Fruit fly (Drosophila melanogaster) whole organism, embryonic: Measurements from ENCODE around the gene CG34357.

ENCODE experiments used
- Bdp1 ChIP-seq: fragments of 200-800 bp; sonication (Bioruptor generic); optimal IDR thresholded peaks from 3 replicates; lab custom pipeline; 2016; ENCODE audit warnings: missing biosample characterization, missing genetic modification characterization
- CG10366 ChIP-seq: fragments of 200-800 bp; sonication (Bioruptor generic); IDR thresholded peaks from 2 replicates; pipeline ENCODE4 v1.3.6; 2022; ENCODE audit warnings: missing biosample characterization, missing genetic modification characterization
- CG11504 ChIP-seq: fragments of 200-800 bp; sonication (Bioruptor generic); optimal IDR thresholded peaks from 3 replicates; lab custom pipeline; 2019; ENCODE audit warnings: missing biosample characterization, mild to moderate bottlenecking, missing genetic modification characterization, moderate library complexity
- CG11560 ChIP-seq: fragments of 200-800 bp; sonication (Bioruptor generic); IDR thresholded peaks from 3 replicates; pipeline ENCODE4 v1.3.6; 2022; ENCODE audit warnings: missing biosample characterization, missing genetic modification characterization
- CG13624 ChIP-seq: fragments of 200-800 bp; sonication (Bioruptor generic); optimal IDR thresholded peaks from 2 replicates; lab custom pipeline; 2016; ENCODE audit warnings: missing biosample characterization, missing genetic modification characterization
- CG14014 ChIP-seq: fragments of 200-800 bp; sonication (Bioruptor generic); IDR thresholded peaks from 2 replicates; pipeline ENCODE4 v1.3.6; 2022; ENCODE audit warnings: missing biosample characterization, missing genetic modification characterization
- CG15011 ChIP-seq: fragments of 200-800 bp; sonication (Bioruptor generic); optimal IDR thresholded peaks from 3 replicates; lab custom pipeline; 2018; ENCODE audit warnings: missing biosample characterization, mild to moderate bottlenecking, missing genetic modification characterization
- CG17186 ChIP-seq: fragments of 200-800 bp; sonication (Bioruptor generic); optimal IDR thresholded peaks from 3 replicates; lab custom pipeline; 2017; ENCODE audit warnings: missing biosample characterization, missing genetic modification reagents, missing genetic modification characterization
- CG31224 ChIP-seq: fragments of 200-800 bp; sonication (Bioruptor generic); IDR thresholded peaks from 2 replicates; pipeline ENCODE4 v1.3.6; 2022; ENCODE audit warnings: missing biosample characterization, missing genetic modification characterization
- CG4360 ChIP-seq: fragments of 200-800 bp; sonication (Bioruptor generic); IDR thresholded peaks from 2 replicates; pipeline ENCODE4 v1.3.6; 2022; ENCODE audit warnings: missing biosample characterization, missing genetic modification characterization
- CG4707 ChIP-seq: fragments of 200-800 bp; sonication (Bioruptor generic); optimal IDR thresholded peaks from 2 replicates; lab custom pipeline; 2018; ENCODE audit warnings: missing biosample characterization, mild to moderate bottlenecking, missing genetic modification characterization, moderate library complexity
- CG6813 ChIP-seq: fragments of 200-800 bp; sonication (Bioruptor generic); optimal IDR thresholded peaks from 2 replicates; lab custom pipeline; 2017; ENCODE audit warnings: missing biosample characterization, missing genetic modification characterization, mild to moderate bottlenecking, moderate library complexity, missing genetic modification reagents
- CG7556 ChIP-seq: fragments of 200-800 bp; sonication (Bioruptor generic); optimal IDR thresholded peaks from 2 replicates; lab custom pipeline; 2017; ENCODE audit warnings: missing biosample characterization, mild to moderate bottlenecking, missing genetic modification characterization
- CG7839 ChIP-seq: fragments of 200-800 bp; sonication (Bioruptor generic); optimal IDR thresholded peaks from 3 replicates; lab custom pipeline; 2018; ENCODE audit warnings: missing biosample characterization, mild to moderate bottlenecking, missing genetic modification characterization, moderate library complexity
- CG7928 ChIP-seq: fragments of 200-800 bp; sonication (Bioruptor generic); optimal IDR thresholded peaks from 2 replicates; lab custom pipeline; 2017; ENCODE audit warnings: missing biosample characterization, mild to moderate bottlenecking, missing genetic modification characterization
- CG8924 ChIP-seq: fragments of 200-800 bp; optimal IDR thresholded peaks from 3 replicates; lab custom pipeline; 2019; ENCODE audit warnings: missing biosample characterization, mild to moderate bottlenecking, missing genetic modification characterization, moderate library complexity
- CG9797 ChIP-seq: fragments of 200-800 bp; sonication (Bioruptor generic); optimal IDR thresholded peaks from 3 replicates; lab custom pipeline; 2018; ENCODE audit warnings: missing biosample characterization, mild to moderate bottlenecking, missing genetic modification characterization
- D ChIP-seq, 2 experiments: fragments of 200-800 bp in 1 of 2; fragments of >200 bp in 1 of 2; sonication (Bioruptor generic) in 1 of 2; optimal IDR thresholded peaks; 2 replicates in 1 of 2; 3 replicates in 1 of 2; lab custom pipeline; 2017; ENCODE audit warnings: mild to moderate bottlenecking in 1 of 2, missing biosample characterization in 1 of 2, missing genetic modification characterization in 1 of 2, missing genetic modification reagents in 1 of 2
- Dfd ChIP-seq, 2 experiments: fragments of >200 bp; optimal IDR thresholded peaks; 2 replicates each; lab custom pipeline; 2017; ENCODE audit warnings: missing biosample characterization in 2 of 2, missing genetic modification characterization in 2 of 2
- Dp ChIP-seq: fragments of 200-800 bp; sonication (Bioruptor generic); optimal IDR thresholded peaks from 2 replicates; lab custom pipeline; 2018; ENCODE audit warnings: missing biosample characterization, mild to moderate bottlenecking, missing genetic modification characterization, moderate library complexity
- E2f2 ChIP-seq: fragments of 200-800 bp; sonication (Bioruptor generic); IDR thresholded peaks from 2 replicates; pipeline ENCODE4 v1.3.6; 2022; ENCODE audit warnings: missing biosample characterization, missing genetic modification characterization
- HmgZ ChIP-seq: fragments of 200-800 bp; sonication (Bioruptor generic); optimal IDR thresholded peaks from 2 replicates; lab custom pipeline; 2018; ENCODE audit warnings: missing biosample characterization, mild to moderate bottlenecking, missing genetic modification characterization
- NC2α ChIP-seq: fragments of 200-800 bp; sonication (Bioruptor generic); optimal IDR thresholded peaks from 2 replicates; lab custom pipeline; 2016; ENCODE audit warnings: missing biosample characterization, missing genetic modification characterization
- NFAT ChIP-seq: fragments of 200-800 bp; sonication (Bioruptor generic); IDR thresholded peaks from 2 replicates; pipeline ENCODE4 v1.3.6; 2022; ENCODE audit warnings: missing biosample characterization, missing genetic modification characterization
- Sox102F ChIP-seq: fragments of 200-800 bp; sonication (Bioruptor generic); optimal IDR thresholded peaks from 2 replicates; lab custom pipeline; 2018; ENCODE audit warnings: missing biosample characterization, mild to moderate bottlenecking, missing genetic modification characterization, moderate library complexity
- Sry-δ ChIP-seq: fragments of 200-800 bp; sonication (Bioruptor generic); optimal IDR thresholded peaks from 2 replicates; lab custom pipeline; 2016; ENCODE audit warnings: missing biosample characterization, missing genetic modification characterization
- Xrp1 ChIP-seq: fragments of 200-800 bp; sonication (Bioruptor generic); IDR thresholded peaks from 2 replicates; pipeline ENCODE4 v1.3.6; 2022; ENCODE audit warnings: missing biosample characterization, missing genetic modification characterization
- bab2 ChIP-seq: fragments of 200-800 bp; sonication (Bioruptor generic); optimal IDR thresholded peaks from 2 replicates; lab custom pipeline; 2016; ENCODE audit warnings: missing biosample characterization, missing genetic modification characterization
- dmrt11E ChIP-seq: fragments of 200-800 bp; sonication (Bioruptor generic); optimal IDR thresholded peaks from 3 replicates; lab custom pipeline; 2018; ENCODE audit warnings: missing biosample characterization, mild to moderate bottlenecking, missing genetic modification characterization, moderate library complexity
- emc ChIP-seq: fragments of 200-800 bp; sonication (Bioruptor generic); optimal IDR thresholded peaks from 2 replicates; lab custom pipeline; 2016; ENCODE audit warnings: missing biosample characterization, missing genetic modification characterization
- gro ChIP-seq: fragments of 200-800 bp; sonication (Bioruptor generic); optimal IDR thresholded peaks from 2 replicates; lab custom pipeline; 2016; ENCODE audit warnings: missing biosample characterization, missing genetic modification characterization
- gsb-n ChIP-seq: fragments of 200-800 bp; sonication (Bioruptor generic); optimal IDR thresholded peaks from 3 replicates; lab custom pipeline; 2018; ENCODE audit warnings: missing biosample characterization, mild to moderate bottlenecking, missing genetic modification characterization
- hkb ChIP-seq, 2 experiments: fragments of 200-800 bp in 1 of 2; fragments of >200 bp in 1 of 2; sonication (Bioruptor generic) in 1 of 2; IDR thresholded peaks in 1 of 2; optimal IDR thresholded peaks in 1 of 2; 2 replicates each; pipeline versions ENCODE4 v1.3.6 to Lab custom; 2017 to 2022; ENCODE audit warnings: missing biosample characterization in 1 of 2, missing genetic modification characterization in 1 of 2
- jigr1 ChIP-seq: fragments of 200-800 bp; sonication (Bioruptor generic); IDR thresholded peaks from 3 replicates; pipeline ENCODE4 v1.3.6; 2022; ENCODE audit warnings: missing biosample characterization, missing genetic modification characterization
- jumu ChIP-seq: fragments of 200-800 bp; sonication (Bioruptor generic); optimal IDR thresholded peaks from 3 replicates; lab custom pipeline; 2016; ENCODE audit warnings: missing biosample characterization, missing genetic modification characterization
- luna ChIP-seq: fragments of 200-800 bp; sonication (Bioruptor generic); optimal IDR thresholded peaks from 2 replicates; lab custom pipeline; 2016; ENCODE audit warnings: missing biosample characterization, missing genetic modification characterization
- maf-S ChIP-seq: fragments of 200-800 bp; sonication (Bioruptor generic); optimal IDR thresholded peaks from 2 replicates; lab custom pipeline; 2016; ENCODE audit warnings: missing biosample characterization, missing genetic modification characterization
- pfk ChIP-seq: fragments of 200-800 bp; sonication (Bioruptor generic); optimal IDR thresholded peaks from 2 replicates; lab custom pipeline; 2018; ENCODE audit warnings: missing biosample characterization, mild to moderate bottlenecking, missing genetic modification characterization, moderate library complexity
- pnt ChIP-seq: fragments of 200-800 bp; sonication (Bioruptor generic); optimal IDR thresholded peaks from 3 replicates; lab custom pipeline; 2016; ENCODE audit warnings: missing biosample characterization, missing genetic modification characterization
- pros ChIP-seq: fragments of 200-800 bp; sonication (Bioruptor generic); optimal IDR thresholded peaks from 3 replicates; lab custom pipeline; 2019; ENCODE audit warnings: missing biosample characterization, mild to moderate bottlenecking, missing genetic modification characterization, moderate library complexity
- psq ChIP-seq: fragments of 200-800 bp; sonication (Bioruptor generic); optimal IDR thresholded peaks from 2 replicates; lab custom pipeline; 2017; ENCODE audit warnings: missing biosample characterization, missing genetic modification characterization
- run ChIP-seq: fragments of 200-800 bp; sonication (Bioruptor generic); optimal IDR thresholded peaks from 3 replicates; lab custom pipeline; 2018; ENCODE audit warnings: missing biosample characterization, mild to moderate bottlenecking, missing genetic modification characterization
- sima ChIP-seq: fragments of 200-800 bp; sonication (Bioruptor generic); optimal IDR thresholded peaks from 2 replicates; lab custom pipeline; 2016; ENCODE audit warnings: missing biosample characterization, missing genetic modification characterization
- slbo ChIP-seq: fragments of 200-800 bp; sonication (Bioruptor generic); IDR thresholded peaks from 2 replicates; pipeline ENCODE4 v1.3.6; 2022; ENCODE audit warnings: missing biosample characterization, missing genetic modification characterization
- tio ChIP-seq: fragments of 200-800 bp; sonication (Bioruptor generic); optimal IDR thresholded peaks from 2 replicates; lab custom pipeline; 2017; ENCODE audit warnings: missing biosample characterization, missing genetic modification characterization, inconsistent platforms
- ttk ChIP-seq: fragments of 200-800 bp; sonication (Bioruptor generic); IDR thresholded peaks from 2 replicates; pipeline ENCODE4 v2.1.2; 2022; ENCODE audit warnings: missing biosample characterization, missing genetic modification characterization
- zen ChIP-seq: fragments of 200-800 bp; sonication (Bioruptor generic); optimal IDR thresholded peaks from 3 replicates; lab custom pipeline; 2018; ENCODE audit warnings: missing biosample characterization, mild to moderate bottlenecking, missing genetic modification characterization, moderate library complexity
- zfh1 ChIP-seq: fragments of 200-800 bp; sonication (Bioruptor generic); IDR thresholded peaks from 3 replicates; pipeline ENCODE4 v1.3.6; 2022; ENCODE audit warnings: missing biosample characterization, missing genetic modification characterization

The CG34357 gene

dm6 chr3R:4478220-4479037 lies 79.4 kb downstream of the CG34357 start (continued):
- TF ChIP-seq CG4360 (GFP tag; lab: Robert Waterston, UW) (peak; percentile 53; the same call in 1 of the 2 replicates), CG4707 (peak; percentile 66), CG7928 (peak; percentile 56), CG7556 (GFP tag; lab: Kevin White, UChicago) (peak; percentile 87), Dp (no peak), CG15011 (GFP tag; lab: Kevin White, UChicago) (peak; percentile 62), run (tag; lab: Kevin White, UChicago) (peak; percentile 41), pnt (GFP tag; lab: Kevin White, UChicago) (peak; percentile 70), Xrp1 (GFP tag; lab: Robert Waterston, UW) (peak; percentile 91), NC2α (GFP tag; lab: Kevin White, UChicago) (peak; percentile 18), gro (GFP tag; lab: Kevin White, UChicago) (peak; percentile 93), zen (tag; lab: Kevin White, UChicago) (peak; percentile 37), CG10366 (GFP tag; lab: Robert Waterston, UW) (peak; percentile 88), pfk (GFP tag; lab: Kevin White, UChicago) (no peak), CG14014 (peak; percentile 89), CG11504 (peak; percentile 84), sima (peak; percentile 60), luna (GFP tag; lab: Kevin White, UChicago) (peak; percentile 77), zfh1 (GFP tag; lab: Robert Waterston, UW) (peak; percentile 90), CG7839 (tag; lab: Kevin White, UChicago) (peak; percentile 87), jigr1 (GFP tag; lab: Robert Waterston, UW) (0 out of 3 replicates have a peak, but pooled peaks have one; percentile 53), hkb (optimal IDR thresholded peaks at IDR 0.05; lab: Kevin White, UChicago) (no peak), hkb (GFP tag; IDR thresholded peaks at IDR 0.05; lab: Robert Waterston, UW) (peak; percentile 96), dmrt11E (peak; percentile 61), pros (GFP tag; lab: Kevin White, UChicago) (peak; percentile 85), HmgZ (tag; lab: Kevin White, UChicago) (peak; percentile 61), emc (GFP tag; lab: Kevin White, UChicago) (peak; percentile 54), tio (peak; percentile 82), CG9797 (GFP tag; lab: Kevin White, UChicago) (no peak), gsb-n (tag; lab: Kevin White, UChicago) (peak; percentile 42), CG17186 (GFP tag; lab: Kevin White, UChicago) (no peak), maf-S (peak; percentile 72), CG8924 (tag; lab: Kevin White, UChicago) (peak; percentile 80), ttk (GFP tag; lab: Robert Waterston, UW) (peak; percentile 79), bab2 (peak; percentile 90), Sry-δ (peak; percentile 43), CG13624 (GFP tag; lab: Kevin White, UChicago) (peak; percentile 86), CG31224 (GFP tag; lab: Robert Waterston, UW) (peak; percentile 76), CG6813 (GFP tag; lab: Kevin White, UChicago) (peak; percentile 85), slbo (GFP tag; lab: Robert Waterston, UW) (peak; percentile 95), E2f2 (peak; percentile 65), CG11560 (no peak), NFAT (peak; percentile 90), psq (peak; percentile 30), Dfd (GFP tag; optimal IDR thresholded peaks at IDR 0.05; lab: Kevin White, UChicago) (no peak), jumu (GFP tag; lab: Kevin White, UChicago) (peak; percentile 86), D (optimal IDR thresholded peaks at IDR 0.05; lab: Kevin White, UChicago) (no peak), D (GFP tag; optimal IDR thresholded peaks at IDR 0.05; lab: Kevin White, UChicago) (peak; percentile 69), Sox102F (peak; percentile 85), Bdp1 (GFP tag; lab: Kevin White, UChicago) (peak; percentile 63)
